Fruit fly (Drosophila melanogaster) whole organism, embryonic: ENCODE results near the gene IA-2.

Source experiments
- CG11560 ChIP-seq: fragments of 200-800 bp; sonication (Bioruptor generic); IDR thresholded peaks from 3 replicates; pipeline ENCODE4 v1.3.6; 2022; ENCODE audit warnings: missing biosample characterization, missing genetic modification characterization
- CG13894 ChIP-seq: fragments of 200-800 bp; sonication (Bioruptor generic); optimal IDR thresholded peaks from 3 replicates; lab custom pipeline; 2018; ENCODE audit warnings: missing biosample characterization, mild to moderate bottlenecking, missing genetic modification characterization, moderate library complexity
- CG14860 ChIP-seq: fragments of 200-800 bp; sonication (Bioruptor generic); IDR thresholded peaks from 3 replicates; pipeline ENCODE4 v1.3.6; 2022; ENCODE audit warnings: missing biosample characterization, missing genetic modification characterization; ENCODE audit not compliant: partially characterized antibody
- CG17186 ChIP-seq: fragments of 200-800 bp; sonication (Bioruptor generic); optimal IDR thresholded peaks from 3 replicates; lab custom pipeline; 2017; ENCODE audit warnings: missing biosample characterization, missing genetic modification reagents, missing genetic modification characterization
- CG17359 ChIP-seq: fragments of 200-800 bp; sonication (Bioruptor generic); optimal IDR thresholded peaks from 3 replicates; lab custom pipeline; 2018; ENCODE audit warnings: missing biosample characterization, mild to moderate bottlenecking, missing genetic modification characterization, moderate library complexity
- CG2712 ChIP-seq: fragments of 200-800 bp; optimal IDR thresholded peaks from 3 replicates; lab custom pipeline; 2019; ENCODE audit warnings: missing biosample characterization, mild to moderate bottlenecking, missing genetic modification characterization, moderate library complexity
- CG34376 ChIP-seq: fragments of 200-800 bp; sonication (Bioruptor generic); optimal IDR thresholded peaks from 2 replicates; lab custom pipeline; 2018; ENCODE audit warnings: missing biosample characterization, mild to moderate bottlenecking, missing genetic modification characterization
- CG4404 ChIP-seq: fragments of 200-800 bp; sonication (Bioruptor generic); IDR thresholded peaks from 2 replicates; pipeline ENCODE4 v1.3.6; 2022; ENCODE audit warnings: missing biosample characterization, missing genetic modification characterization
- CG4617 ChIP-seq: fragments of 200-800 bp; sonication (Bioruptor generic); optimal IDR thresholded peaks from 3 replicates; lab custom pipeline; 2016; ENCODE audit warnings: missing biosample characterization, missing genetic modification characterization, borderline replicate concordance
- CG6254 ChIP-seq: fragments of 200-800 bp; sonication (Bioruptor generic); optimal IDR thresholded peaks from 3 replicates; lab custom pipeline; 2017; ENCODE audit warnings: mild to moderate bottlenecking, missing biosample characterization, missing genetic modification reagents, missing genetic modification characterization
- CG6854 ChIP-seq: fragments of 200-800 bp; sonication (Bioruptor generic); optimal IDR thresholded peaks from 3 replicates; lab custom pipeline; 2017; ENCODE audit warnings: missing biosample characterization, mild to moderate bottlenecking, missing genetic modification characterization
- CG7271 ChIP-seq: fragments of 200-800 bp; sonication (Bioruptor generic); optimal IDR thresholded peaks from 2 replicates; lab custom pipeline; 2018; ENCODE audit warnings: missing biosample characterization, mild to moderate bottlenecking, missing genetic modification characterization, moderate library complexity
- CG9797 ChIP-seq: fragments of 200-800 bp; sonication (Bioruptor generic); optimal IDR thresholded peaks from 3 replicates; lab custom pipeline; 2018; ENCODE audit warnings: missing biosample characterization, mild to moderate bottlenecking, missing genetic modification characterization
- CG9932 ChIP-seq: fragments of 200-800 bp; sonication (Bioruptor generic); IDR thresholded peaks from 2 replicates; pipeline ENCODE4 v1.3.6; 2022; ENCODE audit warnings: missing biosample characterization, missing genetic modification characterization
- Chrac-16 ChIP-seq: fragments of 200-800 bp; sonication (Bioruptor generic); optimal IDR thresholded peaks from 3 replicates; lab custom pipeline; 2016; ENCODE audit warnings: missing biosample characterization, missing genetic modification characterization
- Dll ChIP-seq: fragments of 200-800 bp; sonication (Bioruptor generic); IDR thresholded peaks from 4 replicates; pipeline ENCODE4 v1.3.6; 2022; ENCODE audit warnings: missing biosample characterization, missing genetic modification characterization; ENCODE audit not compliant: partially characterized antibody
- Dref ChIP-seq: fragments of 200-800 bp; sonication (Bioruptor generic); IDR thresholded peaks from 2 replicates; pipeline ENCODE4 v1.3.6; 2022; ENCODE audit warnings: missing biosample characterization, missing genetic modification characterization
- E2f2 ChIP-seq: fragments of 200-800 bp; sonication (Bioruptor generic); IDR thresholded peaks from 2 replicates; pipeline ENCODE4 v1.3.6; 2022; ENCODE audit warnings: missing biosample characterization, missing genetic modification characterization
- HHEX ChIP-seq: fragments of 200-800 bp; sonication (Bioruptor generic); optimal IDR thresholded peaks from 3 replicates; lab custom pipeline; 2017; ENCODE audit warnings: missing biosample characterization, mild to moderate bottlenecking, missing genetic modification characterization, missing genetic modification reagents
- HmgZ ChIP-seq: fragments of 200-800 bp; sonication (Bioruptor generic); optimal IDR thresholded peaks from 2 replicates; lab custom pipeline; 2018; ENCODE audit warnings: missing biosample characterization, mild to moderate bottlenecking, missing genetic modification characterization
- Hmr ChIP-seq: fragments of 200-800 bp; sonication (Bioruptor generic); optimal IDR thresholded peaks from 3 replicates; lab custom pipeline; 2017; ENCODE audit warnings: mild to moderate bottlenecking, missing biosample characterization, missing genetic modification reagents, missing genetic modification characterization
- Hr78 ChIP-seq, 2 experiments: fragments of 200-800 bp in 1 of 2; fragments of >200 bp in 1 of 2; sonication (Bioruptor generic) in 1 of 2; optimal IDR thresholded peaks; 2 replicates each; lab custom pipeline; 2017 to 2019; ENCODE audit warnings: missing biosample characterization in 2 of 2, missing genetic modification characterization in 2 of 2, mild to moderate bottlenecking in 1 of 2, moderate library complexity in 1 of 2
- Jarid2 ChIP-seq: fragments of 200-800 bp; sonication (Bioruptor generic); optimal IDR thresholded peaks from 3 replicates; lab custom pipeline; 2017; ENCODE audit warnings: mild to moderate bottlenecking, missing biosample characterization, missing genetic modification reagents, missing genetic modification characterization
- MESR4 ChIP-seq: fragments of 200-800 bp; sonication (Bioruptor generic); optimal IDR thresholded peaks from 2 replicates; lab custom pipeline; 2018; ENCODE audit warnings: missing biosample characterization, mild to moderate bottlenecking, missing genetic modification characterization, moderate library complexity
- Mad ChIP-seq: fragments of 200-800 bp; sonication (Bioruptor generic); optimal IDR thresholded peaks from 2 replicates; lab custom pipeline; 2016; ENCODE audit warnings: missing biosample characterization, missing genetic modification characterization
- Med ChIP-seq: fragments of 200-800 bp; sonication (Bioruptor generic); peaks from one replicate; lab custom pipeline; 2016; ENCODE audit warnings: missing biosample characterization, missing genetic modification characterization, mild to moderate bottlenecking, inconsistent platforms, moderate library complexity
- Pdp1 ChIP-seq, 2 experiments: fragments of 200-800 bp; sonication (Bioruptor generic); optimal IDR thresholded peaks; 3 replicates each; lab custom pipeline; 2016; ENCODE audit warnings: missing biosample characterization in 2 of 2, missing genetic modification characterization in 2 of 2, mild to moderate bottlenecking in 1 of 2, moderate library complexity in 1 of 2
- Ptx1 ChIP-seq: fragments of 200-800 bp; sonication (Bioruptor generic); IDR thresholded peaks from 2 replicates; pipeline ENCODE4 v1.3.6; 2022; ENCODE audit warnings: missing biosample characterization, missing genetic modification characterization
- Rx ChIP-seq: fragments of 200-800 bp; sonication (Bioruptor generic); IDR thresholded peaks from 2 replicates; pipeline ENCODE4 v1.3.6; 2022; ENCODE audit warnings: missing biosample characterization, missing genetic modification characterization
- Sin3A ChIP-seq: fragments of >200 bp; optimal IDR thresholded peaks from 2 replicates; lab custom pipeline; 2018
- YL-1 ChIP-seq: fragments of 200-800 bp; sonication (Bioruptor generic); optimal IDR thresholded peaks from 3 replicates; lab custom pipeline; 2017; ENCODE audit warnings: missing biosample characterization, mild to moderate bottlenecking, missing genetic modification characterization
- br ChIP-seq: fragments of >200 bp; optimal IDR thresholded peaks from 2 replicates; lab custom pipeline; 2017
- bsh ChIP-seq, 2 experiments: fragments of 200-800 bp; sonication (Bioruptor generic); optimal IDR thresholded peaks; 2 replicates each; lab custom pipeline; 2017 to 2018; ENCODE audit warnings: mild to moderate bottlenecking in 2 of 2, missing biosample characterization in 2 of 2, missing genetic modification characterization in 2 of 2, moderate library complexity in 1 of 2
- cato ChIP-seq: fragments of 200-800 bp; sonication (Bioruptor generic); optimal IDR thresholded peaks from 2 replicates; lab custom pipeline; 2016; ENCODE audit warnings: missing biosample characterization, missing genetic modification characterization, borderline replicate concordance
- chinmo ChIP-seq: fragments of 200-800 bp; sonication (Bioruptor generic); IDR thresholded peaks from 4 replicates; pipeline ENCODE4 v1.3.6; 2022; ENCODE audit warnings: missing biosample characterization, missing genetic modification characterization; ENCODE audit not compliant: partially characterized antibody
- ewg ChIP-seq: fragments of 200-800 bp; sonication (Bioruptor generic); optimal IDR thresholded peaks from 3 replicates; lab custom pipeline; 2017; ENCODE audit warnings: mild to moderate bottlenecking, missing biosample characterization, missing genetic modification reagents, missing genetic modification characterization
- ftz-f1 ChIP-seq: fragments of 200-800 bp; sonication (Bioruptor generic); optimal IDR thresholded peaks from 2 replicates; lab custom pipeline; 2016; ENCODE audit warnings: missing biosample characterization, missing genetic modification characterization
- gcm ChIP-seq: fragments of 200-800 bp; sonication (Bioruptor generic); optimal IDR thresholded peaks from 2 replicates; lab custom pipeline; 2019; ENCODE audit warnings: missing biosample characterization, mild to moderate bottlenecking, missing genetic modification characterization, moderate library complexity
- gsb ChIP-seq: fragments of 200-800 bp; sonication (Bioruptor generic); IDR thresholded peaks from 2 replicates; pipeline ENCODE4 v1.3.6; 2022; ENCODE audit warnings: missing biosample characterization, missing genetic modification characterization
- hbn ChIP-seq: fragments of 200-800 bp; sonication (Bioruptor generic); IDR thresholded peaks from 2 replicates; pipeline ENCODE4 v1.3.6; 2022; ENCODE audit warnings: missing biosample characterization, missing genetic modification characterization; ENCODE audit not compliant: partially characterized antibody
- pzg ChIP-seq: fragments of 200-800 bp; sonication (Bioruptor generic); optimal IDR thresholded peaks from 3 replicates; lab custom pipeline; 2018; ENCODE audit warnings: missing biosample characterization, mild to moderate bottlenecking, missing genetic modification characterization, moderate library complexity
- row ChIP-seq: fragments of 200-800 bp; sonication (Bioruptor generic); IDR thresholded peaks from 3 replicates; pipeline ENCODE4 v1.3.6; 2022; ENCODE audit warnings: missing biosample characterization, missing genetic modification characterization
- scrt ChIP-seq: fragments of 200-800 bp; sonication (Bioruptor generic); optimal IDR thresholded peaks from 2 replicates; lab custom pipeline; 2018; ENCODE audit warnings: missing biosample characterization, mild to moderate bottlenecking, missing genetic modification characterization, moderate library complexity
- sens ChIP-seq: fragments of 200-800 bp; sonication (Bioruptor generic); peaks from one replicate; lab custom pipeline; 2016; ENCODE audit warnings: missing biosample characterization, missing genetic modification characterization
- slou ChIP-seq: fragments of 200-800 bp; sonication (Bioruptor generic); optimal IDR thresholded peaks from 3 replicates; lab custom pipeline; 2016; ENCODE audit warnings: missing biosample characterization, missing genetic modification characterization
- slp2 ChIP-seq: fragments of 200-800 bp; sonication (Bioruptor generic); optimal IDR thresholded peaks from 2 replicates; lab custom pipeline; 2016; ENCODE audit warnings: missing biosample characterization, missing genetic modification characterization
- sr ChIP-seq: fragments of 200-800 bp; sonication (Bioruptor generic); IDR thresholded peaks from 3 replicates; pipeline ENCODE4 v1.3.6; 2022; ENCODE audit warnings: missing biosample characterization, missing genetic modification characterization
- stwl ChIP-seq: fragments of 200-800 bp; sonication (Bioruptor generic); optimal IDR thresholded peaks from 3 replicates; lab custom pipeline; 2018; ENCODE audit warnings: missing biosample characterization, mild to moderate bottlenecking, missing genetic modification characterization, moderate library complexity
- z ChIP-seq: fragments of 200-800 bp; sonication (Bioruptor generic); IDR thresholded peaks from 3 replicates; pipeline ENCODE4 v1.3.6; 2022; ENCODE audit warnings: missing biosample characterization, missing genetic modification characterization

IA-2 gene

DNA sequence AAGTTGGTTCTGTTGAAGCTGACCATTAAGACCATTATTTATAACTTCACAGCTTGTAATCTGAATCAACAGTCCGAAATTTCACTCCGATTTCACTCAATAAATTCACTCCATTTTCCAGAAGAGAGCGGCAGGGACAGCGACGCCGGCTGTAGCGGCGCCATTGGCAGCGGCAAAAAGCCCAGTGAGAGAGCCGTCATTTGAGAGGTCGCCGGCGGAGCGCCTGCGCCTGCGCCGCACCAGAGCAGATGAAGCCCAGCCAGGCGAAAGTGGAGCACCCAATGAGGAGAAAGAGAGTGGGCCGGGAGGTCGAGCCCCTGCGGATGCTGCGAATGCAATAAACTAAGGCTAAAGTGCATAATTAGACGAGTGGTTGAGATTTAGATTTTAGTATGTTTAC is 34.8 kb upstream of the IA-2 start (continued):
- TF ChIP-seq CG6254 (GFP tag; lab: Kevin White, UChicago) (no peak), z (GFP tag; lab: Robert Waterston, UW) (peak; percentile 93), Dref (no peak), CG6854 (GFP tag; lab: Kevin White, UChicago) (no peak), gsb (GFP tag; lab: Robert Waterston, UW) (no peak), CG17186 (GFP tag; lab: Kevin White, UChicago) (no peak), E2f2 (GFP tag; lab: Robert Waterston, UW) (peak; percentile 11; the same call in 1 of the 2 replicates), chinmo (GFP tag; lab: Robert Waterston, UW) (0 out of 4 replicates have a peak, but pooled peaks have one; percentile 62), HHEX (no peak), CG4404 (GFP tag; lab: Robert Waterston, UW) (no peak), Mad (GFP tag; lab: Kevin White, UChicago) (no peak), Jarid2 (GFP tag; lab: Kevin White, UChicago) (no peak), CG9932 (no peak), scrt (GFP tag; lab: Kevin White, UChicago) (peak; percentile 20), sr (0 out of 3 replicates have a peak, but pooled peaks have one; percentile 4), CG7271 (tag; lab: Kevin White, UChicago) (no peak), br (no peak), Hmr (no peak), CG14860 (GFP tag; lab: Robert Waterston, UW) (no peak), Rx (GFP tag; lab: Robert Waterston, UW) (no peak), gcm (GFP tag; lab: Kevin White, UChicago) (no peak), hbn (GFP tag; lab: Robert Waterston, UW) (no peak), CG17359 (tag; lab: Kevin White, UChicago) (no peak), cato (GFP tag; lab: Kevin White, UChicago) (no peak), slp2 (GFP tag; lab: Kevin White, UChicago) (no peak), ewg (GFP tag; lab: Kevin White, UChicago) (peak; percentile 87), row (GFP tag; lab: Robert Waterston, UW) (no peak), bsh (GFP tag; optimal IDR thresholded peaks at IDR 0.05; lab: Kevin White, UChicago) (no peak)
- TF ChIP-seq, all 482 proteins: peak for 12

dm6 chr2L:1080802-1081464 is 33.1 kb upstream of the IA-2 start, which contains the start of gene Atg4a:
TSS of gene Atg4a (plus strand) at chr2L:1080911.
- TF ChIP-seq sens (GFP tag; lab: Kevin White, UChicago) (no peak), slou (no peak), CG34376 (GFP tag; lab: Kevin White, UChicago) (peak; percentile 21), CG13894 (tag; lab: Kevin White, UChicago) (no peak), YL-1 (GFP tag; lab: Kevin White, UChicago) (peak; percentile 64), Chrac-16 (no peak), CG9797 (GFP tag; lab: Kevin White, UChicago) (peak; percentile 67), HmgZ (tag; lab: Kevin White, UChicago) (peak; percentile 1), row (GFP tag; lab: Robert Waterston, UW) (0 out of 3 replicates have a peak, but pooled peaks have one; percentile 12), Sin3A (lab: Kevin White, UChicago) (peak; percentile 4), CG6854 (GFP tag; lab: Kevin White, UChicago) (no peak), ftz-f1 (peak; percentile 13), Med (GFP tag; lab: Kevin White, UChicago) (peak; percentile 62), Dll (GFP tag; lab: Robert Waterston, UW) (0 out of 4 replicates have a peak, but pooled peaks have one; percentile 30), CG4617 (peak; percentile 42), CG11560 (tag; lab: Robert Waterston, UW) (no peak), Ptx1 (GFP tag; lab: Robert Waterston, UW) (no peak), CG2712 (tag; lab: Kevin White, UChicago) (peak; percentile 2), Hr78 (GFP tag; optimal IDR thresholded peaks at IDR 0.05; lab: Kevin White, UChicago) (peak in 1 of 2 experiments; percentile 23), stwl (peak; percentile 41), Pdp1 (GFP tag; optimal IDR thresholded peaks at IDR 0.05; lab: Kevin White, UChicago) (peak in 1 of 2 experiments; percentile 74), MESR4 (GFP tag; lab: Kevin White, UChicago) (peak; percentile 80), pzg (GFP tag; lab: Kevin White, UChicago) (peak; percentile 35)
